Fruit fly (Drosophila melanogaster) whole organism, embryonic: ENCODE data around the gene Antp.

Experiments
- Antp ChIP-seq: fragments of 200-800 bp; sonication (Bioruptor generic); optimal IDR thresholded peaks from 3 replicates; lab custom pipeline; 2016; ENCODE audit warnings: missing biosample characterization, missing genetic modification characterization
- Asciz ChIP-seq: fragments of 200-800 bp; sonication (Bioruptor generic); optimal IDR thresholded peaks from 2 replicates; lab custom pipeline; 2017; ENCODE audit warnings: missing biosample characterization, mild to moderate bottlenecking, missing genetic modification characterization, missing genetic modification reagents
- Blimp-1 ChIP-seq: fragments of 200-800 bp; sonication (Bioruptor generic); optimal IDR thresholded peaks from 3 replicates; lab custom pipeline; 2018; ENCODE audit warnings: missing biosample characterization, missing genetic modification characterization, mild to moderate bottlenecking, moderate library complexity, missing genetic modification reagents
- CG10147 ChIP-seq: fragments of 200-800 bp; sonication (Bioruptor generic); optimal IDR thresholded peaks from 2 replicates; lab custom pipeline; 2019; ENCODE audit warnings: missing biosample characterization, mild to moderate bottlenecking, missing genetic modification characterization, moderate library complexity
- CG1024 ChIP-seq: fragments of 200-800 bp; sonication (Bioruptor generic); IDR thresholded peaks from 2 replicates; pipeline ENCODE4 v1.3.6; 2022; ENCODE audit warnings: missing biosample characterization, missing genetic modification characterization
- CG10267 ChIP-seq: fragments of 200-800 bp; sonication (Bioruptor generic); optimal IDR thresholded peaks from 2 replicates; lab custom pipeline; 2018; ENCODE audit warnings: missing biosample characterization, mild to moderate bottlenecking, missing genetic modification characterization, moderate library complexity
- CG10366 ChIP-seq: fragments of 200-800 bp; sonication (Bioruptor generic); IDR thresholded peaks from 2 replicates; pipeline ENCODE4 v1.3.6; 2022; ENCODE audit warnings: missing biosample characterization, missing genetic modification characterization
- CG12219 ChIP-seq: fragments of 200-800 bp; sonication (Bioruptor generic); optimal IDR thresholded peaks from 3 replicates; lab custom pipeline; 2018; ENCODE audit warnings: missing biosample characterization, mild to moderate bottlenecking, missing genetic modification characterization
- CG14667 ChIP-seq: fragments of 200-800 bp; sonication (Bioruptor generic); IDR thresholded peaks from 2 replicates; pipeline ENCODE4 v1.3.6; 2022; ENCODE audit warnings: missing biosample characterization, missing genetic modification characterization
- CG17802 ChIP-seq: fragments of 200-800 bp; sonication (Bioruptor generic); optimal IDR thresholded peaks from 2 replicates; lab custom pipeline; 2018; ENCODE audit warnings: missing biosample characterization, mild to moderate bottlenecking, missing genetic modification characterization, moderate library complexity
- CG1792 ChIP-seq: fragments of 200-800 bp; sonication (Bioruptor generic); optimal IDR thresholded peaks from 2 replicates; lab custom pipeline; 2016; ENCODE audit warnings: missing biosample characterization, missing genetic modification characterization
- CG2202 ChIP-seq: fragments of 200-800 bp; sonication (Bioruptor generic); optimal IDR thresholded peaks from 2 replicates; lab custom pipeline; 2018; ENCODE audit warnings: missing biosample characterization, mild to moderate bottlenecking, missing genetic modification characterization
- CG32772 ChIP-seq: fragments of 200-800 bp; sonication (Bioruptor generic); IDR thresholded peaks from 2 replicates; pipeline ENCODE4 v1.3.6; 2022; ENCODE audit warnings: missing biosample characterization, missing genetic modification characterization
- CG34224 ChIP-seq: fragments of 200-800 bp; sonication (Bioruptor generic); IDR thresholded peaks from 3 replicates; pipeline ENCODE4 v1.3.6; 2022; ENCODE audit warnings: missing biosample characterization, missing genetic modification characterization; ENCODE audit not compliant: partially characterized antibody
- CG5953 ChIP-seq: fragments of 200-800 bp; sonication (Bioruptor generic); IDR thresholded peaks from 2 replicates; pipeline ENCODE4 v1.3.6; 2022; ENCODE audit warnings: missing biosample characterization, missing genetic modification characterization
- CG7556 ChIP-seq: fragments of 200-800 bp; sonication (Bioruptor generic); optimal IDR thresholded peaks from 2 replicates; lab custom pipeline; 2017; ENCODE audit warnings: missing biosample characterization, mild to moderate bottlenecking, missing genetic modification characterization
- CG7987 ChIP-seq: fragments of 200-800 bp; sonication (Bioruptor generic); optimal IDR thresholded peaks from 2 replicates; lab custom pipeline; 2018; ENCODE audit warnings: missing biosample characterization, mild to moderate bottlenecking, missing genetic modification characterization, moderate library complexity
- Chrac-16 ChIP-seq: fragments of 200-800 bp; sonication (Bioruptor generic); optimal IDR thresholded peaks from 3 replicates; lab custom pipeline; 2016; ENCODE audit warnings: missing biosample characterization, missing genetic modification characterization
- CrebB ChIP-seq: fragments of 200-800 bp; sonication (Bioruptor generic); optimal IDR thresholded peaks from 3 replicates; lab custom pipeline; 2018; ENCODE audit warnings: missing biosample characterization, mild to moderate bottlenecking, missing genetic modification characterization
- Doc2 ChIP-seq: fragments of 200-800 bp; sonication (Bioruptor generic); IDR thresholded peaks from 2 replicates; pipeline ENCODE4 v1.3.6; 2022; ENCODE audit warnings: missing biosample characterization, missing genetic modification characterization
- Elba2 ChIP-seq: fragments of 200-800 bp; sonication (Bioruptor generic); optimal IDR thresholded peaks from 3 replicates; lab custom pipeline; 2016; ENCODE audit warnings: missing biosample characterization, missing genetic modification characterization
- Hmx ChIP-seq: fragments of 200-800 bp; sonication (Bioruptor generic); optimal IDR thresholded peaks from 2 replicates; lab custom pipeline; 2016; ENCODE audit warnings: missing biosample characterization, missing genetic modification characterization
- Jarid2 ChIP-seq: fragments of 200-800 bp; sonication (Bioruptor generic); optimal IDR thresholded peaks from 3 replicates; lab custom pipeline; 2017; ENCODE audit warnings: mild to moderate bottlenecking, missing biosample characterization, missing genetic modification reagents, missing genetic modification characterization
- MBD-R2 ChIP-seq: fragments of 200-800 bp; sonication (Bioruptor generic); IDR thresholded peaks from 2 replicates; pipeline ENCODE4 v1.3.6; 2022; ENCODE audit warnings: missing biosample characterization, missing genetic modification characterization
- Rfx ChIP-seq: fragments of 200-800 bp; sonication (Bioruptor generic); IDR thresholded peaks from 2 replicates; pipeline ENCODE4 v1.3.6; 2022; ENCODE audit warnings: missing biosample characterization, missing genetic modification characterization
- Sox102F ChIP-seq: fragments of 200-800 bp; sonication (Bioruptor generic); optimal IDR thresholded peaks from 2 replicates; lab custom pipeline; 2018; ENCODE audit warnings: missing biosample characterization, mild to moderate bottlenecking, missing genetic modification characterization, moderate library complexity
- bigmax ChIP-seq: fragments of 200-800 bp; sonication (Bioruptor generic); optimal IDR thresholded peaks from 2 replicates; lab custom pipeline; 2018; ENCODE audit warnings: missing biosample characterization, mild to moderate bottlenecking, missing genetic modification characterization
- chif ChIP-seq, 2 experiments: fragments of 200-800 bp; sonication (Bioruptor generic); optimal IDR thresholded peaks; 3 replicates each; lab custom pipeline; 2016; ENCODE audit warnings: missing biosample characterization in 2 of 2, missing genetic modification characterization in 2 of 2
- crol ChIP-seq: fragments of 200-800 bp; sonication (Bioruptor generic); IDR thresholded peaks from 2 replicates; pipeline ENCODE4 v1.3.6; 2022; ENCODE audit warnings: missing biosample characterization, missing genetic modification characterization
- dmrt11E ChIP-seq: fragments of 200-800 bp; sonication (Bioruptor generic); optimal IDR thresholded peaks from 3 replicates; lab custom pipeline; 2018; ENCODE audit warnings: missing biosample characterization, mild to moderate bottlenecking, missing genetic modification characterization, moderate library complexity
- jing ChIP-seq: fragments of 200-800 bp; sonication (Bioruptor generic); optimal IDR thresholded peaks from 2 replicates; lab custom pipeline; 2018; ENCODE audit warnings: missing biosample characterization, mild to moderate bottlenecking, missing genetic modification characterization
- lola ChIP-seq, 3 experiments: fragments of >200 bp in 2 of 3; fragments of 200-800 bp in 1 of 3; sonication (Bioruptor generic) in 1 of 3; optimal IDR thresholded peaks; 2 replicates each; lab custom pipeline; 2017 to 2019; ENCODE audit warnings: missing biosample characterization in 3 of 3, missing genetic modification characterization in 3 of 3, mild to moderate bottlenecking in 1 of 3, moderate library complexity in 1 of 3
- luna ChIP-seq: fragments of 200-800 bp; sonication (Bioruptor generic); optimal IDR thresholded peaks from 2 replicates; lab custom pipeline; 2016; ENCODE audit warnings: missing biosample characterization, missing genetic modification characterization
- mirr ChIP-seq: fragments of 200-800 bp; sonication (Bioruptor generic); optimal IDR thresholded peaks from 3 replicates; lab custom pipeline; 2018; ENCODE audit warnings: missing biosample characterization, mild to moderate bottlenecking, missing genetic modification characterization
- nom ChIP-seq: fragments of 200-800 bp; sonication (Bioruptor generic); optimal IDR thresholded peaks from 2 replicates; lab custom pipeline; 2017; ENCODE audit warnings: missing biosample characterization, missing genetic modification characterization, mild to moderate bottlenecking, moderate library complexity, missing genetic modification reagents
- onecut ChIP-seq: fragments of 200-800 bp; sonication (Bioruptor generic); IDR thresholded peaks from 2 replicates; pipeline ENCODE4 v1.3.6; 2022; ENCODE audit warnings: missing biosample characterization, missing genetic modification characterization
- p53 ChIP-seq: fragments of 200-800 bp; sonication (Bioruptor generic); optimal IDR thresholded peaks from 2 replicates; lab custom pipeline; 2016; ENCODE audit warnings: missing biosample characterization, missing genetic modification characterization
- pb ChIP-seq: fragments of 200-800 bp; sonication (Bioruptor generic); optimal IDR thresholded peaks from 3 replicates; lab custom pipeline; 2016; ENCODE audit warnings: missing biosample characterization, missing genetic modification characterization
- pum ChIP-seq: fragments of 200-800 bp; sonication (Bioruptor generic); optimal IDR thresholded peaks from 2 replicates; lab custom pipeline; 2016; ENCODE audit warnings: missing biosample characterization, missing genetic modification characterization
- pzg ChIP-seq: fragments of 200-800 bp; sonication (Bioruptor generic); optimal IDR thresholded peaks from 3 replicates; lab custom pipeline; 2018; ENCODE audit warnings: missing biosample characterization, mild to moderate bottlenecking, missing genetic modification characterization, moderate library complexity
- sim ChIP-seq: fragments of 200-800 bp; sonication (Bioruptor generic); IDR thresholded peaks from 2 replicates; pipeline ENCODE4 v1.3.6; 2022; ENCODE audit warnings: missing biosample characterization, missing genetic modification characterization
- slbo ChIP-seq: fragments of 200-800 bp; sonication (Bioruptor generic); IDR thresholded peaks from 2 replicates; pipeline ENCODE4 v1.3.6; 2022; ENCODE audit warnings: missing biosample characterization, missing genetic modification characterization
- sna ChIP-seq: fragments of 200-800 bp; sonication (Bioruptor generic); IDR thresholded peaks from 2 replicates; pipeline ENCODE4 v1.3.6; 2022; ENCODE audit warnings: missing biosample characterization, missing genetic modification characterization; ENCODE audit not compliant: partially characterized antibody
- sr ChIP-seq: fragments of 200-800 bp; sonication (Bioruptor generic); IDR thresholded peaks from 3 replicates; pipeline ENCODE4 v1.3.6; 2022; ENCODE audit warnings: missing biosample characterization, missing genetic modification characterization
- stwl ChIP-seq: fragments of 200-800 bp; sonication (Bioruptor generic); optimal IDR thresholded peaks from 3 replicates; lab custom pipeline; 2018; ENCODE audit warnings: missing biosample characterization, mild to moderate bottlenecking, missing genetic modification characterization, moderate library complexity
- tap ChIP-seq: fragments of 200-800 bp; optimal IDR thresholded peaks from 3 replicates; lab custom pipeline; 2019; ENCODE audit warnings: missing biosample characterization, mild to moderate bottlenecking, missing genetic modification characterization, moderate library complexity
- tin ChIP-seq: fragments of 200-800 bp; sonication (Bioruptor generic); optimal IDR thresholded peaks from 3 replicates; lab custom pipeline; 2016; ENCODE audit warnings: missing biosample characterization, missing genetic modification characterization
- tna ChIP-seq: fragments of 200-800 bp; sonication (Bioruptor generic); IDR thresholded peaks from 2 replicates; pipeline ENCODE4 v1.3.6; 2022; ENCODE audit warnings: missing biosample characterization, missing genetic modification characterization; ENCODE audit not compliant: partially characterized antibody
- toy ChIP-seq: fragments of 200-800 bp; sonication (Bioruptor generic); IDR thresholded peaks from 2 replicates; pipeline ENCODE4 v1.3.6; 2022; ENCODE audit warnings: missing biosample characterization, missing genetic modification characterization
- tup ChIP-seq: fragments of 200-800 bp; sonication (Bioruptor generic); optimal IDR thresholded peaks from 2 replicates; lab custom pipeline; 2016; ENCODE audit warnings: missing biosample characterization, mild to moderate bottlenecking, missing genetic modification characterization, moderate library complexity

The Antp gene

dm6 chr3R:6914396-6914795, 84.6 kb downstream of the Antp start (continued):
- peak; percentile 77 for TF ChIP-seq CG7556 (GFP tag; lab: Kevin White, UChicago)
- TF ChIP-seq CG34224: no peak
- TF ChIP-seq Asciz: peak; percentile 33
- peak; percentile 23 for TF ChIP-seq CG7987
- TF ChIP-seq lola (GFP tag; optimal IDR thresholded peaks at IDR 0.05; lab: Kevin White, UChicago): peak in 1 of 3 experiments; percentile 83
- TF ChIP-seq jing: peak; percentile 47
- TF ChIP-seq toy (GFP tag; lab: Robert Waterston, UW): no peak
- peak; percentile 28 for TF ChIP-seq p53
- TF ChIP-seq bigmax (GFP tag; lab: Kevin White, UChicago): no peak
- peak; percentile 38 for TF ChIP-seq tup (GFP tag; lab: Kevin White, UChicago)
- TF ChIP-seq CG10147: peak; percentile 63
- no peak for TF ChIP-seq CG5953
- TF ChIP-seq pzg: no peak
- TF ChIP-seq CG10366 (GFP tag; lab: Robert Waterston, UW): peak; percentile 41
- TF ChIP-seq tap: peak; percentile 70
- TF ChIP-seq crol (GFP tag; lab: Robert Waterston, UW): no peak
- TF ChIP-seq nom (GFP tag; lab: Kevin White, UChicago): peak; percentile 86
- TF ChIP-seq CG1792: peak; percentile 36
- peak; percentile 63 for TF ChIP-seq pb (GFP tag; lab: Kevin White, UChicago)
- TF ChIP-seq Blimp-1 (GFP tag; lab: Kevin White, UChicago): peak; percentile 72
- TF ChIP-seq Chrac-16 (GFP tag; lab: Kevin White, UChicago): peak; percentile 76
- TF ChIP-seq mirr (GFP tag; lab: Kevin White, UChicago): no peak
- peak; percentile 75 for TF ChIP-seq Rfx (GFP tag; lab: Robert Waterston, UW)
- peak; percentile 60 for TF ChIP-seq CG12219 (GFP tag; lab: Kevin White, UChicago)
- peak; percentile 81 for TF ChIP-seq Antp (GFP tag; lab: Kevin White, UChicago)
- TF ChIP-seq CG17802 (tag; lab: Kevin White, UChicago): peak; percentile 22
- TF ChIP-seq chif (GFP tag; optimal IDR thresholded peaks at IDR 0.05; lab: Kevin White, UChicago): peak; percentile 70 to 85
- TF ChIP-seq pum (GFP tag; lab: Kevin White, UChicago): peak; percentile 82
- TF ChIP-seq dmrt11E: peak; percentile 90
- peak; percentile 78 for TF ChIP-seq onecut (GFP tag; lab: Robert Waterston, UW)
- TF ChIP-seq tna (GFP tag; lab: Robert Waterston, UW): no peak
- peak; percentile 11 for TF ChIP-seq luna (GFP tag; lab: Kevin White, UChicago)
- TF ChIP-seq MBD-R2 (GFP tag; lab: Robert Waterston, UW): no peak; the same call in 1 of the 2 replicates
- TF ChIP-seq CG32772 (GFP tag; lab: Robert Waterston, UW): peak; percentile 67
- 0 out of 2 replicates have a peak, but pooled peaks have one; percentile 45 for TF ChIP-seq Doc2 (GFP tag; lab: Robert Waterston, UW)
- peak; percentile 80 for TF ChIP-seq Elba2 (GFP tag; lab: Kevin White, UChicago)
- peak; percentile 42 for TF ChIP-seq slbo (GFP tag; lab: Robert Waterston, UW)
- TF ChIP-seq tin (GFP tag; lab: Kevin White, UChicago): peak; percentile 87
- no peak for TF ChIP-seq sna (GFP tag; lab: Robert Waterston, UW)
- peak; percentile 54 for TF ChIP-seq CG14667 (GFP tag; lab: Robert Waterston, UW)
- TF ChIP-seq sr (GFP tag; lab: Robert Waterston, UW): no peak
- peak; percentile 78 for TF ChIP-seq CG2202 (tag; lab: Kevin White, UChicago)
- no peak for TF ChIP-seq Hmx (GFP tag; lab: Kevin White, UChicago)
- no peak for TF ChIP-seq CrebB (tag; lab: Kevin White, UChicago)
- no peak for TF ChIP-seq stwl (tag; lab: Kevin White, UChicago)
- TF ChIP-seq Sox102F (GFP tag; lab: Kevin White, UChicago): peak; percentile 50
- peak; percentile 70 for TF ChIP-seq CG1024
- TF ChIP-seq CG10267 (tag; lab: Kevin White, UChicago): peak; percentile 82
- TF ChIP-seq sim: peak; percentile 83
- peak; percentile 9 for TF ChIP-seq Jarid2 (GFP tag; lab: Kevin White, UChicago)
